Fruit fly (Drosophila melanogaster) whole organism: ENCODE measurements around the gene AsnRS.

Experiments
- CG8478 ChIP-seq: fragments of >200 bp; optimal IDR thresholded peaks from 2 replicates; lab custom pipeline; 2018; ENCODE audit warnings: inconsistent platforms
- usp ChIP-seq: fragments of >200 bp; optimal IDR thresholded peaks from 2 replicates; lab custom pipeline; 2017; ENCODE audit warnings: missing biosample characterization, missing genetic modification characterization, mixed read lengths

DNA sequence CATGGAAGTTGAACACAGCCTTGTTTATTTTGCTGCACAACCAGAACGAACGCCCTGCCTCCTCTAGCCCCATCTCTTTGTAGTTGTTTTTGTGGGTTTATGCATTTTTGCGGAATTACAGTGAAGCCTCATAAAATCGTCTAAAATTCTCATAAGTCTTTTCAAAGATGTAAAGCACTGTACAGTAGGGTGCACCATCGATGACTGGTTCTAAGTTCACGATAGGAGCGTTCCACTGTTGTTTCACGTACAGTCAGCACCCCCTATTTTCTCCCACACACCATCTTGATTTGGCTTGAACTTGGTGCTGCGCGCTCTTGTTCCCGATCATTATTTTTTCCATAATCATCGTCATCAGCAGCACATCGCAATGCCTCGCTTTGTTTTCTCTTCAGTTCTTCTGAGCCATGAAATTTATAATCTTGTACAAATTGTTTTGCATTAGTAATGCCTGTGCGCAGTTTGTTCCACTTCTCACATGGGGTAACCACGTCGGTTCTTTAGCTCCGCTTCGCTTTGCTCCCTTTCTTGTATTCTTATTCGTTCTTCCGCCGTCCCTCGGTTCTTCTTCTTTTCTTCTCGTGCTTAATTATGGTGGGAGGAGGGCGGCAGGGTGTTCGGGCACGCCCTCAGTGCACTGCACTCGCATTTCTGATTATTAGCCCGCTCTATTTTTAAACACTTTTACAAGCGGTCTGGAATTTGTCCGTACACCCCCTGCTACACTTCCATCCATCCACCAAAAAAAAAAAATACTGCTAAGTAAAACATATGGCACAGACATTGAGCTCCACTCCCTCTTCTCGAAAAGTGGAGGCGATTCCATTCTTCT, 31.6 kb upstream of the AsnRS start:
- TF ChIP-seq CG8478 (lab: Kevin White, UChicago) (no peak), usp (GFP tag; lab: Kevin White, UChicago) (no peak)
